Worm (Caenorhabditis elegans) whole organism, late embryonic: ENCODE data around the gene hda-5.

ENCODE experiments used
- C08G9.2 ChIP-seq: sonication (generic microtip); optimal IDR thresholded peaks from 2 replicates; lab custom pipeline; 2016; ENCODE audit warnings: mild to moderate bottlenecking, missing genetic modification characterization, moderate library complexity, missing compliant biosample characterization
- K09A11.1 ChIP-seq: sonication (generic microtip); optimal IDR thresholded peaks from 2 replicates; lab custom pipeline; 2017; ENCODE audit warnings: antibody characterized with exemption, mild to moderate bottlenecking, missing genetic modification characterization, missing compliant biosample characterization; ENCODE audit not compliant: insufficient read depth
- T23F11.4 ChIP-seq: fragments of 200-800 bp; sonication (Bioruptor generic); optimal IDR thresholded peaks from 2 replicates; lab custom pipeline; 2018; ENCODE audit warnings: mild to moderate bottlenecking, missing genetic modification characterization, missing compliant biosample characterization
- ceh-19 ChIP-seq: fragments of 200-800 bp; sonication (Bioruptor generic); optimal IDR thresholded peaks from 2 replicates; lab custom pipeline; 2018; ENCODE audit warnings: mild to moderate bottlenecking, missing genetic modification characterization, missing compliant biosample characterization
- ceh-30 ChIP-seq: fragments of 150-350 bp; optimal IDR thresholded peaks from 2 replicates; lab custom pipeline; 2014; ENCODE audit warnings: missing biosample characterization, missing genetic modification characterization
- ceh-34 ChIP-seq: sonication (generic microtip); optimal IDR thresholded peaks from 2 replicates; lab custom pipeline; 2016; ENCODE audit warnings: mild to moderate bottlenecking, missing genetic modification characterization, missing compliant biosample characterization
- ceh-45 ChIP-seq: fragments of 200-800 bp; sonication (Bioruptor generic); IDR thresholded peaks from 2 replicates; pipeline ENCODE4 v1.3.6; 2022; ENCODE audit warnings: missing genetic modification reagents, missing genetic modification characterization, missing compliant biosample characterization
- ceh-48 ChIP-seq: sonication (generic microtip); optimal IDR thresholded peaks from 2 replicates; lab custom pipeline; 2016; ENCODE audit warnings: missing genetic modification characterization, inconsistent platforms, missing compliant biosample characterization
- ceh-9 ChIP-seq: sonication (generic microtip); optimal IDR thresholded peaks from 2 replicates; lab custom pipeline; 2016; ENCODE audit warnings: mild to moderate bottlenecking, missing genetic modification characterization, inconsistent platforms, missing compliant biosample characterization
- dmd-4 ChIP-seq: sonication (generic microtip); optimal IDR thresholded peaks from 2 replicates; lab custom pipeline; 2016; ENCODE audit warnings: borderline replicate concordance, missing genetic modification characterization, missing compliant biosample characterization
- dve-1 ChIP-seq: sonication (generic microtip); optimal IDR thresholded peaks from 2 replicates; lab custom pipeline; 2017; ENCODE audit warnings: antibody characterized with exemption, mild to moderate bottlenecking, missing genetic modification characterization, missing compliant biosample characterization
- elt-2 ChIP-seq: sonication (generic microtip); optimal IDR thresholded peaks from 2 replicates; lab custom pipeline; 2016; ENCODE audit warnings: missing genetic modification reagents, missing genetic modification characterization, missing compliant biosample characterization
- ets-4 ChIP-seq: sonication (generic microtip); optimal IDR thresholded peaks from 2 replicates; lab custom pipeline; 2016; ENCODE audit warnings: missing genetic modification characterization, missing compliant biosample characterization
- fkh-10 ChIP-seq: fragments of 150-350 bp; optimal IDR thresholded peaks from 2 replicates; lab custom pipeline; 2014; ENCODE audit warnings: missing biosample characterization, missing genetic modification reagents, missing genetic modification characterization
- gmeb-2 ChIP-seq: sonication (generic microtip); optimal IDR thresholded peaks from 2 replicates; lab custom pipeline; 2016; ENCODE audit warnings: missing genetic modification characterization, inconsistent platforms, missing compliant biosample characterization
- hlh-13 ChIP-seq: fragments of 200-800 bp; sonication (Bioruptor generic); optimal IDR thresholded peaks from 2 replicates; lab custom pipeline; 2018; ENCODE audit warnings: mild to moderate bottlenecking, missing genetic modification characterization, missing compliant biosample characterization
- hlh-6 ChIP-seq: sonication (generic microtip); optimal IDR thresholded peaks from 2 replicates; lab custom pipeline; 2016; ENCODE audit warnings: missing genotype, missing genetic modification characterization, missing compliant biosample characterization
- hlh-8 ChIP-seq: sonication (generic microtip); optimal IDR thresholded peaks from 2 replicates; lab custom pipeline; 2016; ENCODE audit warnings: missing genotype, missing genetic modification characterization, missing compliant biosample characterization
- madf-2 ChIP-seq: sonication (generic microtip); optimal IDR thresholded peaks from 2 replicates; lab custom pipeline; 2017; ENCODE audit warnings: missing genetic modification characterization, missing compliant biosample characterization
- mec-3 ChIP-seq: sonication (generic microtip); optimal IDR thresholded peaks from 2 replicates; lab custom pipeline; 2016; ENCODE audit warnings: borderline replicate concordance, missing genetic modification characterization, missing compliant biosample characterization
- nfya-1 ChIP-seq: sonication (generic microtip); optimal IDR thresholded peaks from 2 replicates; lab custom pipeline; 2017; ENCODE audit warnings: missing genetic modification characterization, mild to moderate bottlenecking, missing compliant biosample characterization, antibody characterized with exemption, moderate library complexity
- nhr-11 ChIP-seq: fragments of 150-350 bp; optimal IDR thresholded peaks from 2 replicates; lab custom pipeline; 2014; ENCODE audit warnings: missing biosample characterization, missing genetic modification characterization
- nhr-232 ChIP-seq: sonication (generic microtip); optimal IDR thresholded peaks from 2 replicates; lab custom pipeline; 2016; ENCODE audit warnings: missing genetic modification characterization, missing compliant biosample characterization
- npax-4 ChIP-seq: sonication (generic microtip); optimal IDR thresholded peaks from 2 replicates; lab custom pipeline; 2016; ENCODE audit warnings: missing genetic modification characterization, missing compliant biosample characterization
- pag-3 ChIP-seq: sonication (generic microtip); optimal IDR thresholded peaks from 2 replicates; lab custom pipeline; 2016; ENCODE audit warnings: missing compliant biosample characterization, missing genetic modification characterization, borderline replicate concordance
- pha-2 ChIP-seq: sonication (generic microtip); optimal IDR thresholded peaks from 2 replicates; lab custom pipeline; 2017; ENCODE audit warnings: mild to moderate bottlenecking, missing genetic modification characterization, missing compliant biosample characterization
- pqm-1 ChIP-seq: sonication (generic microtip); optimal IDR thresholded peaks from 2 replicates; lab custom pipeline; 2016; ENCODE audit warnings: missing genetic modification characterization, missing compliant biosample characterization
- ref-2 ChIP-seq: sonication (generic microtip); optimal IDR thresholded peaks from 2 replicates; lab custom pipeline; 2016; ENCODE audit warnings: missing genetic modification characterization, missing compliant biosample characterization
- sdc-2 ChIP-seq: sonication (generic microtip); optimal IDR thresholded peaks from 2 replicates; lab custom pipeline; 2016; ENCODE audit warnings: missing genotype, missing genetic modification characterization, missing compliant biosample characterization
- sox-4 ChIP-seq: sonication (generic microtip); optimal IDR thresholded peaks from 2 replicates; lab custom pipeline; 2017; ENCODE audit warnings: mild to moderate bottlenecking, missing genetic modification characterization, inconsistent platforms, missing compliant biosample characterization
- tbx-2 ChIP-seq: sonication (generic microtip); optimal IDR thresholded peaks from 2 replicates; lab custom pipeline; 2016; ENCODE audit warnings: missing genetic modification characterization, missing compliant biosample characterization
- ttx-3 ChIP-seq: sonication (generic microtip); optimal IDR thresholded peaks from 2 replicates; lab custom pipeline; 2016; ENCODE audit warnings: missing genetic modification reagents, missing genetic modification characterization, missing compliant biosample characterization
- unc-55 ChIP-seq: sonication (generic microtip); optimal IDR thresholded peaks from 2 replicates; lab custom pipeline; 2017; ENCODE audit warnings: missing biosample characterization, missing genetic modification reagents, missing genetic modification characterization

The hda-5 gene

DNA sequence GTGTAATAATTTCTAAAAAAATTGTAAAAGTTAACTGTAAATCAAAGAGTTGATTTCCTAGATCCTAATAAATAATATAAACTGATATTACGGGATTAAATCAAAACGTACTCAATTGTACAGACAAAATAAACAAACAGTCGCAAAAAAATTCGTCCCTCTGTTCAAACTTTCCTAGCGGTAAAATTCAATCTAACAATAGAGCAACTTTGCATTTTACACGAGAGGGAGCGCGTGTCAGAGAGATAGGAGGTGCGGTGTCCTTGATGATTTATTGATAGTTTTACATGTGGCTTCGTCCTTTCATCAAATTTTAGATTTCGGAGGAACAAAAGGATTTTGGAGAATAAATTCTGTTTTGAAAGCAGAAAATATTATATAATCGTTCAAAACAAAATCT, 31.8 kb downstream of the hda-5 start:
- TF ChIP-seq unc-55 (GFP tag; lab: Kevin White, UChicago) (peak; percentile 16), ttx-3 (tag; lab: Kevin White, UChicago) (no peak)
- TF ChIP-seq, all 69 proteins: peak for 1

DNA sequence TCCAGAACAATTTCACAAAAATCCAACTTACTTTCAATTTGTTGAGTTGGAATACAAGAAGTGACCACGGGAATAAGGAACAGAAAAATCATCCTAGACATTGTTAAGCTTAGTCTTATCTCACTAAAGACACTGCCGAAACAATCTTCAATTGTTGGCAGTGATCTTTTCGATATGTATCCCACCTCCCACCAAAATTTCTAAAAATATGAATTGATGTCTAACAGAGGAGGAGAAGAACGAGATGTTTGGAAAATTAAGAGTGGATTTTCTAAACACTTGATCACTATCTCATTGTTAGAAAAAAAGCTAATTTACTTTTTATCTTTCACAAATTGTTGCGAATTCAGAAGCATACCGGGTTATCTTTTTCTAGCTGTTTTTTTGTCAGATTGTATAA, 33.6 kb downstream of the hda-5 start, which contains the start of gene clec-144:
TSS of gene clec-144 (minus strand) at position 101 of the 400 bp plus-strand sequence.
- TF ChIP-seq pqm-1 (tag; lab: Kevin White, UChicago) (no peak), T23F11.4 (GFP tag; lab: Kevin White, UChicago) (no peak), hlh-6 (tag; lab: Kevin White, UChicago) (no peak), K09A11.1 (no peak), ceh-34 (tag; lab: Kevin White, UChicago) (no peak), C08G9.2 (tag; lab: Kevin White, UChicago) (no peak), ceh-48 (tag; lab: Kevin White, UChicago) (no peak), ets-4 (no peak), ceh-45 (GFP tag; lab: Robert Waterston, UW) (no peak), pha-2 (no peak), mec-3 (tag; lab: Kevin White, UChicago) (no peak), madf-2 (tag; lab: Kevin White, UChicago) (no peak), ceh-19 (GFP tag; lab: Kevin White, UChicago) (no peak), nhr-232 (tag; lab: Kevin White, UChicago) (no peak), ceh-9 (tag; lab: Kevin White, UChicago) (no peak), sox-4 (tag; lab: Kevin White, UChicago) (no peak), hlh-8 (no peak)
- TF ChIP-seq, all 69 proteins: peak for 0

DNA sequence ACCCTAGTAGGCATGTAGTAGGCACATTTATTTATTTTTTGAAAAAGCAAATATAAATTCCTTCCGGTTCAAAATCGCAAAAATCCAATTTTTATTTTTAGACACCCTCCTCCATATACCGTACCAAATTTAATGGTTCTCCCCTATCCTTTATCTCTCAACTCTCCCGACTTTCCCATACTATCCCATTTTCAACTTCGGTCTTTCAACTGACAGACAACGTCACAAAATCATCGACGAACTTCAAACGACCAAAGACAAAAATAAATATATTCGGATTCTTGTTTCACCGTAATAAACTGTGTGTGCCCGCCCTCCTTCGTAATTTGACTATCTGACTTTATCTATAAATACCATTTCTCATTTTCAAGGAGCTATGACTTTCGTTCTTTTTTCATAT, 36.4 kb downstream of the hda-5 start, which contains the start of gene T27D12.6:
TSS of gene T27D12.6 (plus strand) at position 301 of the 400 bp plus-strand sequence.
- no peak for TF ChIP-seq gmeb-2 (tag; lab: Kevin White, UChicago)
- TF ChIP-seq C08G9.2 (tag; lab: Kevin White, UChicago): no peak
- no peak for TF ChIP-seq ceh-30
- no peak for TF ChIP-seq nfya-1 (tag; lab: Kevin White, UChicago)
- TF ChIP-seq hlh-13: no peak
- TF ChIP-seq ref-2 (tag; lab: Kevin White, UChicago): no peak
- TF ChIP-seq hlh-8: no peak
- no peak for TF ChIP-seq hlh-6 (tag; lab: Kevin White, UChicago)
- no peak for TF ChIP-seq tbx-2 (tag; lab: Kevin White, UChicago)
- TF ChIP-seq ceh-19 (GFP tag; lab: Kevin White, UChicago): no peak
- TF ChIP-seq pag-3 (tag; lab: Kevin White, UChicago): no peak

DNA sequence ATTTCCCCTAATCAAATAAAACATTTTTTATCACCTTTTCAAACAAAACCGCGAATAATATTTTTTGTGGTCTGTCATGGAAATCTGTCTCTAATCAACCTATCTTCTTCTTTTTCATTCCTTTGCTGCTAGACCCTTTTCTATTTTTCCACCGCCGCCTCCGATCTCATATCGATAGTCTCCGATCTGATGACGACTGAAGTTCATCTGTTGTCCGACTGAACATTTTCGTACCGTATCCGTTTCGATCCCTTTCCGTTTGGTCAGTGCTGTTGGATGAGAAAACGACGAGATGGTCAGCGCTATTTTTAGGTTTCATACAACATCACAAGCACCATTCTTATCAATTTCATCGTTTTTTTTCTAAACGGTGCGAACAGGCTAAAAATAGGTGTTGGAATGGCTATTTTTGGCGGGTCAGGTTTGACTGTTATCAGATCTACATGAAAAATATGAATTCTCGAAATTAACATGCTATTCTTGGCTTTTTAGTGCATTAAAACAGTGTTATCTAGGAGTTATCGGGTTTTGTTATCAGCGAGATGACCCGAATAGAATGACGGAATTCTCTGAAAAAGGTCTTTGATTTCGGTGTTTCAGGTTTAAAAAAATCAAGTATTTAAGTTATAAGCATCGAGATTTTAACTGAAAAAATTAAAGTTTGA, 37.8 kb downstream of the hda-5 start:
- TF ChIP-seq hlh-13 (no peak), elt-2 (tag; lab: Kevin White, UChicago) (peak; percentile 45)
- TF ChIP-seq, all 69 proteins: peak for 1

DNA sequence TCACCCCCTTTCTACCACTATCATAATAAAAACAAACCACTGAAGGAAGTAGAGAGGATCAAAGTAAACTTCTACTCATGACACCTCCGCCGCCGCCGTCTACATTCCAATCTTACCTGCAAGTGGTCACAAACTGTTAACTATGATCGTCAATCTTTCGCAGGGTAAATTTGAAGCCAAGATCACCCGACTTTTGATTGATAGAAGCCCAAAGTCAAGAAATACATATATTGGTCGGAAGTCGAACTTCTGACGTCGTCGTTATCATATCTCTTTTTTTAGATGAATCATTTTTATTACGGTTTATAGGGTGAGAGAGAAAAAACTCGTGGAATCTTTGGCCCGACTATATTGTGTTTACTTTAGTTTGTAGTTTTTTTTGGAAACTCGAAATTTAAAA, 39.5 kb downstream of the hda-5 start:
- no peak for TF ChIP-seq elt-2 (tag; lab: Kevin White, UChicago)
- no peak for TF ChIP-seq dmd-4 (tag; lab: Kevin White, UChicago)
- no peak for TF ChIP-seq ref-2 (tag; lab: Kevin White, UChicago)
- TF ChIP-seq fkh-10: no peak
- no peak for TF ChIP-seq dve-1 (tag; lab: Kevin White, UChicago)
- no peak for TF ChIP-seq tbx-2 (tag; lab: Kevin White, UChicago)
- no peak for TF ChIP-seq nhr-11 (tag; lab: Kevin White, UChicago)
- no peak for TF ChIP-seq sdc-2 (tag; lab: Kevin White, UChicago)
- TF ChIP-seq npax-4: no peak
